Fruit fly (Drosophila melanogaster) whole organism, prepupa: ENCODE data around the gene CG14566.

Source experiments
- CG10631 ChIP-seq: fragments of 200-800 bp; sonication (Bioruptor generic); optimal IDR thresholded peaks from 2 replicates; lab custom pipeline; 2016; ENCODE audit warnings: missing biosample characterization, missing genetic modification characterization
- CG10669 ChIP-seq: fragments of 200-800 bp; sonication (Bioruptor generic); optimal IDR thresholded peaks from 3 replicates; lab custom pipeline; 2018; ENCODE audit warnings: missing biosample characterization, mild to moderate bottlenecking, missing genetic modification characterization, moderate library complexity
- CG11294 ChIP-seq: fragments of 200-800 bp; sonication (Bioruptor generic); IDR thresholded peaks from 2 replicates; pipeline ENCODE4 v1.3.6; 2022; ENCODE audit warnings: missing biosample characterization, missing genetic modification characterization
- CG11762 ChIP-seq: fragments of 200-800 bp; sonication (Bioruptor generic); optimal IDR thresholded peaks from 3 replicates; lab custom pipeline; 2016; ENCODE audit warnings: missing biosample characterization, missing genetic modification characterization; ENCODE audit not compliant: insufficient read depth
- CG11902 ChIP-seq: fragments of 200-800 bp; sonication (Bioruptor generic); optimal IDR thresholded peaks from 3 replicates; lab custom pipeline; 2016; ENCODE audit warnings: missing biosample characterization, missing genetic modification characterization
- CG15336 ChIP-seq: fragments of 200-800 bp; sonication (Bioruptor generic); IDR thresholded peaks from 2 replicates; pipeline ENCODE4 v1.3.6; 2022; ENCODE audit warnings: missing biosample characterization, missing genetic modification characterization
- CG1621 ChIP-seq: fragments of 200-800 bp; sonication (Bioruptor generic); optimal IDR thresholded peaks from 3 replicates; lab custom pipeline; 2018; ENCODE audit warnings: missing biosample characterization, mild to moderate bottlenecking, missing genetic modification characterization
- CG16779 ChIP-seq: fragments of 200-800 bp; sonication (Bioruptor generic); optimal IDR thresholded peaks from 3 replicates; lab custom pipeline; 2017; ENCODE audit warnings: missing biosample characterization, mild to moderate bottlenecking, missing genetic modification characterization
- CG3032 ChIP-seq: fragments of 200-800 bp; optimal IDR thresholded peaks from 2 replicates; lab custom pipeline; 2019; ENCODE audit warnings: missing biosample characterization, mild to moderate bottlenecking, missing genetic modification characterization, moderate library complexity
- CG31627 ChIP-seq: fragments of 200-800 bp; sonication (Bioruptor generic); optimal IDR thresholded peaks from 3 replicates; lab custom pipeline; 2016; ENCODE audit warnings: missing biosample characterization, missing genetic modification characterization
- CG32006 ChIP-seq: fragments of 200-800 bp; sonication (Bioruptor generic); optimal IDR thresholded peaks from 3 replicates; lab custom pipeline; 2017; ENCODE audit warnings: missing biosample characterization, mild to moderate bottlenecking, missing genetic modification characterization
- CG34406 ChIP-seq: fragments of 200-800 bp; sonication (Bioruptor generic); optimal IDR thresholded peaks from 3 replicates; lab custom pipeline; 2016; ENCODE audit warnings: missing biosample characterization, missing genetic modification characterization
- CG4318 ChIP-seq: fragments of 200-800 bp; sonication (Bioruptor generic); optimal IDR thresholded peaks from 3 replicates; lab custom pipeline; 2017; ENCODE audit warnings: missing biosample characterization, mild to moderate bottlenecking, missing genetic modification characterization
- CG6163 ChIP-seq: fragments of 200-800 bp; sonication (Bioruptor generic); IDR thresholded peaks from 3 replicates; pipeline ENCODE4 v1.3.6; 2022; ENCODE audit warnings: missing biosample characterization, missing genetic modification characterization
- CG6276 ChIP-seq: fragments of 200-800 bp; sonication (Bioruptor generic); optimal IDR thresholded peaks from 2 replicates; lab custom pipeline; 2017; ENCODE audit warnings: missing biosample characterization, mild to moderate bottlenecking, missing genetic modification characterization
- CG6792 ChIP-seq: fragments of 200-800 bp; sonication (Bioruptor generic); optimal IDR thresholded peaks from 3 replicates; lab custom pipeline; 2016; ENCODE audit warnings: missing biosample characterization, missing genetic modification characterization
- CG6808 ChIP-seq: fragments of 200-800 bp; sonication (Bioruptor generic); optimal IDR thresholded peaks from 3 replicates; lab custom pipeline; 2017; ENCODE audit warnings: missing biosample characterization, missing genetic modification characterization, mild to moderate bottlenecking, moderate library complexity, missing genetic modification reagents
- CG8119 ChIP-seq: fragments of 200-800 bp; sonication (Bioruptor generic); IDR thresholded peaks from 3 replicates; pipeline ENCODE4 v1.3.6; 2022; ENCODE audit warnings: missing biosample characterization, missing genetic modification characterization
- CG8319 ChIP-seq: fragments of 200-800 bp; sonication (Bioruptor generic); optimal IDR thresholded peaks from 3 replicates; lab custom pipeline; 2016; ENCODE audit warnings: missing biosample characterization, missing genetic modification characterization
- CG8632 ChIP-seq: fragments of 200-800 bp; sonication (Bioruptor generic); optimal IDR thresholded peaks from 3 replicates; lab custom pipeline; 2016; ENCODE audit warnings: missing biosample characterization, missing genetic modification characterization
- CG9139 ChIP-seq: fragments of 200-800 bp; sonication (Bioruptor generic); optimal IDR thresholded peaks from 3 replicates; lab custom pipeline; 2017; ENCODE audit warnings: missing biosample characterization, mild to moderate bottlenecking, missing genetic modification characterization
- Eip75B ChIP-seq: fragments of 200-800 bp; sonication (Bioruptor generic); optimal IDR thresholded peaks from 3 replicates; lab custom pipeline; 2016; ENCODE audit warnings: missing biosample characterization, missing genetic modification characterization
- Eip78C ChIP-seq: fragments of 200-800 bp; sonication (Bioruptor generic); peaks from one replicate; lab custom pipeline; 2016; ENCODE audit warnings: missing biosample characterization, missing genetic modification characterization
- Ets96B ChIP-seq: fragments of 200-800 bp; optimal IDR thresholded peaks from 2 replicates; lab custom pipeline; 2019; ENCODE audit warnings: missing biosample characterization, mild to moderate bottlenecking, missing genetic modification characterization, moderate library complexity
- Gug ChIP-seq: fragments of 200-800 bp; sonication (Bioruptor generic); IDR thresholded peaks from 2 replicates; pipeline ENCODE4 v1.3.6; 2022; ENCODE audit warnings: missing biosample characterization, missing genetic modification characterization
- Hr38 ChIP-seq: sonication (Bioruptor generic); optimal IDR thresholded peaks from 2 replicates; lab custom pipeline; 2016; ENCODE audit warnings: missing biosample characterization, missing genetic modification characterization
- Hr4 ChIP-seq: fragments of 200-800 bp; sonication (Bioruptor generic); optimal IDR thresholded peaks from 3 replicates; lab custom pipeline; 2016; ENCODE audit warnings: missing biosample characterization, missing genetic modification characterization
- Lpt ChIP-seq: fragments of 200-800 bp; sonication (Bioruptor generic); optimal IDR thresholded peaks from 3 replicates; lab custom pipeline; 2016; ENCODE audit warnings: missing biosample characterization, missing genetic modification characterization
- Met ChIP-seq: fragments of 200-800 bp; sonication (Bioruptor generic); optimal IDR thresholded peaks from 3 replicates; lab custom pipeline; 2016; ENCODE audit warnings: missing biosample characterization, missing genetic modification characterization
- OdsH ChIP-seq: fragments of 200-800 bp; sonication (Bioruptor generic); optimal IDR thresholded peaks from 3 replicates; lab custom pipeline; 2016; ENCODE audit warnings: missing biosample characterization, missing genetic modification characterization
- Smox ChIP-seq: fragments of 200-800 bp; sonication (Bioruptor generic); optimal IDR thresholded peaks from 3 replicates; lab custom pipeline; 2016; ENCODE audit warnings: missing biosample characterization, missing genetic modification characterization
- Sox14 ChIP-seq: fragments of 200-800 bp; sonication (Bioruptor generic); optimal IDR thresholded peaks from 3 replicates; lab custom pipeline; 2016; ENCODE audit warnings: missing biosample characterization, missing genetic modification characterization
- Sox15 ChIP-seq: fragments of 200-800 bp; sonication (Bioruptor generic); optimal IDR thresholded peaks from 3 replicates; lab custom pipeline; 2016; ENCODE audit warnings: missing biosample characterization, missing genetic modification characterization
- acj6 ChIP-seq: fragments of 200-800 bp; sonication (Bioruptor generic); optimal IDR thresholded peaks from 3 replicates; lab custom pipeline; 2016; ENCODE audit warnings: missing biosample characterization, missing genetic modification characterization
- cyc ChIP-seq: fragments of 200-800 bp; sonication (Bioruptor generic); optimal IDR thresholded peaks from 3 replicates; lab custom pipeline; 2016; ENCODE audit warnings: missing biosample characterization, missing genetic modification characterization
- dsx ChIP-seq: fragments of 200-800 bp; optimal IDR thresholded peaks from 3 replicates; lab custom pipeline; 2019; ENCODE audit warnings: missing biosample characterization, mild to moderate bottlenecking, missing genetic modification characterization, moderate library complexity; ENCODE audit not compliant: poor library complexity, severe bottlenecking
- eg ChIP-seq: fragments of 200-800 bp; sonication (Bioruptor generic); IDR thresholded peaks from 3 replicates; pipeline ENCODE4 v1.3.6; 2022; ENCODE audit warnings: missing biosample characterization, missing genetic modification characterization
- esn ChIP-seq: fragments of 200-800 bp; sonication (Bioruptor generic); optimal IDR thresholded peaks from 2 replicates; lab custom pipeline; 2016; ENCODE audit warnings: missing biosample characterization, mild to moderate bottlenecking, missing genetic modification characterization, moderate library complexity
- fd59A ChIP-seq: fragments of 200-800 bp; sonication (Bioruptor generic); optimal IDR thresholded peaks from 2 replicates; lab custom pipeline; 2017; ENCODE audit warnings: missing biosample characterization, mild to moderate bottlenecking, missing genetic modification characterization, missing genetic modification reagents
- fd85E ChIP-seq: fragments of 200-800 bp; sonication (Bioruptor generic); optimal IDR thresholded peaks from 3 replicates; lab custom pipeline; 2016; ENCODE audit warnings: missing biosample characterization, missing genetic modification characterization
- fkh ChIP-seq: fragments of 200-800 bp; sonication (Bioruptor generic); optimal IDR thresholded peaks from 3 replicates; lab custom pipeline; 2017; ENCODE audit warnings: missing biosample characterization, mild to moderate bottlenecking, missing genetic modification characterization, moderate library complexity
- net ChIP-seq: fragments of 200-800 bp; sonication (Bioruptor generic); optimal IDR thresholded peaks from 3 replicates; lab custom pipeline; 2016; ENCODE audit warnings: missing biosample characterization, missing genetic modification characterization
- pdm3 ChIP-seq: fragments of 200-800 bp; sonication (Bioruptor generic); optimal IDR thresholded peaks from 3 replicates; lab custom pipeline; 2016; ENCODE audit warnings: missing biosample characterization, missing genetic modification characterization
- salr ChIP-seq, 2 experiments: fragments of 200-800 bp; sonication (Bioruptor generic); optimal IDR thresholded peaks; 3 replicates each; lab custom pipeline; 2016 to 2018; ENCODE audit warnings: missing biosample characterization in 2 of 2, missing genetic modification characterization in 2 of 2, mild to moderate bottlenecking in 1 of 2
- svp ChIP-seq: fragments of 200-800 bp; sonication (Bioruptor generic); peaks from one replicate; lab custom pipeline; 2016; ENCODE audit warnings: missing biosample characterization, missing genetic modification characterization
- topi ChIP-seq: fragments of 200-800 bp; sonication (Bioruptor generic); optimal IDR thresholded peaks from 3 replicates; lab custom pipeline; 2016; ENCODE audit warnings: missing biosample characterization, missing genetic modification characterization
- vri ChIP-seq: fragments of 200-800 bp; sonication (Bioruptor generic); optimal IDR thresholded peaks from 3 replicates; lab custom pipeline; 2016; ENCODE audit warnings: missing biosample characterization, mild to moderate bottlenecking, missing genetic modification characterization

CG14566 gene

DNA sequence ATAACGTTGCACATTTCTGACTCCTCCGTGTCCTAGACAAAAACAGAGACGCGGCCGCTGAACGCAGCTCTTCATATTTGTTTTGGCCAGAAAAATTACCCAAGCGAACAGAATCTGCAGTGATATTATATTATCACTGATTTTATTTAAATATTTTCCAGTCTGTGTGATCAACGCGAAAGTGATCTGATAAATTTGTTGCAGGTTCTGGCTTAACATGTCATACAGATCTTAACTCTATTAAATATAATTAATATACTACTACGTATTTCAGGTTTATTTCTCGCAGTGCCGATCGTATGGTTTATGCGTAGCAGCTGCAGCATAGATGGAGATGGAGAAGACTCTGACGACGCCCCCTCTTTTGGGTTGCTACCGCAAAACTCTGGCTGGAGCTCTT is 19.2 kb downstream of the CG14566 start (continued):
- peak; percentile 23 for TF ChIP-seq pdm3 (GFP tag; lab: Kevin White, UChicago)
- no peak for TF ChIP-seq Sox15 (GFP tag; lab: Kevin White, UChicago)
- peak; percentile 18 for TF ChIP-seq CG8632 (GFP tag; lab: Kevin White, UChicago)
- no peak for TF ChIP-seq CG16779 (tag; lab: Kevin White, UChicago)
- TF ChIP-seq CG6792 (GFP tag; lab: Kevin White, UChicago) = no peak
- TF ChIP-seq salr (GFP tag; optimal IDR thresholded peaks at IDR 0.05; lab: Kevin White, UChicago) = peak; percentile 36 to 45
- TF ChIP-seq CG8119 (GFP tag; lab: Robert Waterston, UW) = no peak
- TF ChIP-seq CG11762 = no peak
- TF ChIP-seq Eip75B (GFP tag; lab: Kevin White, UChicago) = peak; percentile 39
- peak; percentile 25 for TF ChIP-seq CG32006 (GFP tag; lab: Kevin White, UChicago)
- no peak for TF ChIP-seq Hr4
- peak; percentile 6 for TF ChIP-seq Smox
- peak; percentile 41 for TF ChIP-seq esn (GFP tag; lab: Kevin White, UChicago)
- no peak for TF ChIP-seq CG4318 (GFP tag; lab: Kevin White, UChicago)
- TF ChIP-seq fd85E = no peak
- TF ChIP-seq CG10669 = peak; percentile 71
- TF ChIP-seq Gug (GFP tag; lab: Robert Waterston, UW) = no peak
- peak; percentile 72 for TF ChIP-seq CG3032
- TF ChIP-seq net = peak; percentile 21
- no peak for TF ChIP-seq CG11902 (GFP tag; lab: Kevin White, UChicago)
- TF ChIP-seq CG34406 (GFP tag; lab: Kevin White, UChicago) = peak; percentile 8
- no peak for TF ChIP-seq CG11294 (GFP tag; lab: Robert Waterston, UW)
- TF ChIP-seq CG31627 (GFP tag; lab: Kevin White, UChicago) = no peak
- peak; percentile 28 for TF ChIP-seq OdsH (GFP tag; lab: Kevin White, UChicago)
- TF ChIP-seq CG6276 (GFP tag; lab: Kevin White, UChicago) = no peak
- peak; percentile 41 for TF ChIP-seq Met

DNA sequence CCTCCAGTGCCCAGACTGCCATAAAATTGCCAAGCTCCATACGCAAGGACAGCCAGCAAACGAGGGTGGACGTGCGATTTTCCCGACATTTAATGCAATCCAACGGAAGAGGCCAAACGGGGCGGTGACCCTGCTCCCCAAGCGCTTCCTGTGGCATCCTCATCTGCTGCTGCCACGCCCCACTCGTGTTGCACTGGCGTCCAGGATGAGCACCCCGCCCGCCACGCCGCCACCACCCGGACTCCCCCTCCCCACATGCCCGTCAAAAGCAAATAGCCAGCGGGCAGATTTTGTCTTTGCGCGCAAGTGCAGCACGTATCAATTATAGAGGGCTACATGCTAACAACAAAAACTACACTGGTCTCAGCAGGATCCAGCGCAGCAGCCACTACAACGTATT is 21.9 kb downstream of the CG14566 start:
- TF ChIP-seq CG8319 (GFP tag; lab: Kevin White, UChicago) = no peak
- no peak for TF ChIP-seq CG15336
- no peak for TF ChIP-seq dsx (GFP tag; lab: Kevin White, UChicago)
- no peak for TF ChIP-seq CG6276 (GFP tag; lab: Kevin White, UChicago)
- TF ChIP-seq CG6808 (GFP tag; lab: Kevin White, UChicago) = no peak
- no peak for TF ChIP-seq acj6 (GFP tag; lab: Kevin White, UChicago)
- TF ChIP-seq vri (GFP tag; lab: Kevin White, UChicago) = no peak
- no peak for TF ChIP-seq Hr38 (GFP tag; lab: Kevin White, UChicago)
- no peak for TF ChIP-seq Lpt (GFP tag; lab: Kevin White, UChicago)
- TF ChIP-seq CG10631 (GFP tag; lab: Kevin White, UChicago) = no peak
- TF ChIP-seq svp (GFP tag; lab: Kevin White, UChicago) = peak; percentile 1
- peak; percentile 10 for TF ChIP-seq CG1621 (tag; lab: Kevin White, UChicago)
- TF ChIP-seq fd59A (GFP tag; lab: Kevin White, UChicago) = no peak
- no peak for TF ChIP-seq fkh (GFP tag; lab: Kevin White, UChicago)
- no peak for TF ChIP-seq cyc (GFP tag; lab: Kevin White, UChicago)
- TF ChIP-seq CG11294 (GFP tag; lab: Robert Waterston, UW) = no peak
- no peak for TF ChIP-seq OdsH (GFP tag; lab: Kevin White, UChicago)
- TF ChIP-seq esn (GFP tag; lab: Kevin White, UChicago) = no peak

DNA sequence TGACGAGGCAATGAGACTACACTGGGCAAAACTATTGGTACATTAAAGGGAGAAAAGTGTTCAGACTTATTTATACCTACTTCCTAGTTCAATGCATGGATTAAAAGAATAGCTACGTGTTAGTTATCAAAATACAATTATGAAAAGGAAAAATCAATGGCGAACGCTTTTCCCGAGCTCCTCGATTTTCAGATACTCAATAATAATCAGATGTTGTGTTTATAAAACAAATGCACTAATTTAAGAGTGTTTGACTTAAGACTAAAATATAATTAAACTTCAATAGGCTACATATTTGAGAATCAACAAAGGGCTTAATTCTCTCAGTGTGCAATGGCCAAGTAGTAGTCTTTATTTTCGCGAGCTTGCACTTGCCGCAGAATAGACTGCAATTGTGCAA is 24.1 kb downstream of the CG14566 start:
- TF ChIP-seq Eip75B (GFP tag; lab: Kevin White, UChicago) (peak; percentile 29), CG4318 (GFP tag; lab: Kevin White, UChicago) (peak; percentile 52), CG10631 (GFP tag; lab: Kevin White, UChicago) (peak; percentile 58), OdsH (GFP tag; lab: Kevin White, UChicago) (peak; percentile 54), Lpt (GFP tag; lab: Kevin White, UChicago) (peak; percentile 50), CG32006 (GFP tag; lab: Kevin White, UChicago) (peak; percentile 83), CG8319 (GFP tag; lab: Kevin White, UChicago) (no peak), topi (GFP tag; lab: Kevin White, UChicago) (peak; percentile 31), salr (GFP tag; optimal IDR thresholded peaks at IDR 0.05; lab: Kevin White, UChicago) (peak in 1 of 2 experiments; percentile 68), Eip78C (GFP tag; lab: Kevin White, UChicago) (peak; percentile 85), eg (GFP tag; lab: Robert Waterston, UW) (0 out of 3 replicates have a peak, but pooled peaks have one; percentile 30), CG34406 (GFP tag; lab: Kevin White, UChicago) (no peak), Sox14 (GFP tag; lab: Kevin White, UChicago) (peak; percentile 30), cyc (GFP tag; lab: Kevin White, UChicago) (no peak), CG9139 (GFP tag; lab: Kevin White, UChicago) (no peak), CG11902 (GFP tag; lab: Kevin White, UChicago) (no peak), CG8632 (GFP tag; lab: Kevin White, UChicago) (no peak), CG8119 (GFP tag; lab: Robert Waterston, UW) (peak; percentile 46; the same call in 1 of the 3 replicates), Gug (GFP tag; lab: Robert Waterston, UW) (peak; percentile 13; the same call in 1 of the 2 replicates), CG11762 (no peak), CG6163 (GFP tag; lab: Robert Waterston, UW) (peak; percentile 41; the same call in 1 of the 3 replicates), Ets96B (tag; lab: Kevin White, UChicago) (peak; percentile 46)
